Worm (Caenorhabditis elegans) whole organism, L4/young adult: Measurements from ENCODE around the gene srg-26.
A peak's percentile ranks its signal among the peaks of the same experiment; 100 is the strongest.

Experiments
- W03F9.2 ChIP-seq: fragments of 150-350 bp; optimal IDR thresholded peaks from 2 replicates; lab custom pipeline; 2014; ENCODE audit warnings: missing biosample characterization, missing genetic modification characterization
- dao-5 ChIP-seq: sonication (generic microtip); optimal IDR thresholded peaks from 2 replicates; lab custom pipeline; 2016; ENCODE audit warnings: missing genotype, missing genetic modification characterization, moderate library complexity, missing compliant biosample characterization
- him-1 ChIP-seq: sonication (generic microtip); optimal IDR thresholded peaks from 2 replicates; lab custom pipeline; 2016; ENCODE audit warnings: missing genotype, missing genetic modification reagents, missing genetic modification characterization, missing compliant biosample characterization

srg-26 gene

DNA sequence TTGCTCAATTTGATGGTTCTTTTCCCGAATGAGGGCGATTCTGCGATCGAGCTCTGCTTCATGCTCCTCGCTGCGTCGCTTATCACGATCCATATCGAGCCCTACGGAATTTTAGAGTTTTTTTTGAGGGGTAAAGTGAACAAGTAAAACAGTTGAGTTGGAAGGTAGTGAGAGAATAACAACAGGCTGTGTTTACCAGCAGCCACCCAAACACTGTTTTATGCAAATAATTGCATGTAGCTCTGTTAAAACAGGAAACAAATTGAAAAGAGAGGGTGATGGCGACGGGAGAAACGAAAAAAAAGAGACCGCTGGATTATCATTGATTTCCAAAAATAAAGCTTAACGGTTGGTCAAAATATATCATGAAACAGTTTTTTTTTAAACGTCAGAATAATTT is 2.8 kb upstream of the srg-26 start, which contains the start of gene C10G8.8:
Gene C10G8.8 (minus strand): TSS at position 101 of the 400 bp plus-strand sequence.
- TF ChIP-seq him-1 (tag; lab: Kevin White, UChicago) (no peak), W03F9.2 (tag; lab: Kevin White, UChicago) (no peak), dao-5 (tag; lab: Kevin White, UChicago) (no peak)

DNA sequence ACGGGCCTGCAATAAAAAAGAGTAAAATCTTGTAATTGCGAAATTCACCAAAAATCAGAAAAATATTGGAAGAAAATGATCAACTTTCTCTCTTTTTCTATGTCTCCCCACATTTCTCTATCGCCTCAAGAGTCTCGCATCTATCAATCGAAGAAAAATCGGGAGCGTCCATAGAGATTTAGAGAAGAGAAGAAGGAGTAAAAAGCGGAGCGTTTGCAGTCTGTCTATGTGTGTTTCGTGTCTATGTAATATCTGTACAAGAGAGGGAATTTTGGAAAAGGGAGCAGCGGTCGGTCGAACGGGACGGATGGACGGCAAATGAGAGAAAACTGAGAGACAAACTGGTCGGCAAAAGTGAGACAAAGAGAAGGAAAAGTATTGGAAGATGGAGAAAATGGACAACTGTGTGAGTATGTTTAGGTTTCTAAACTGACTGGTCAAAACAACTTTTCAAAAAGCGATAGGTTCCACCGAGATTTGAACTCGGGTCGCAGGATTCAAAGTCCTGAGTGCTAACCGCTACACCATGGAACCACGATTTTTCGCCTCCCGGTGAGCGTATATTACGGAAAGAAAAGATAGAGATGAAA is 1.3 kb upstream of the srg-26 start:
- TF ChIP-seq W03F9.2 (tag; lab: Kevin White, UChicago) = peak; percentile 56
- TF ChIP-seq dao-5 (tag; lab: Kevin White, UChicago) = no peak

DNA sequence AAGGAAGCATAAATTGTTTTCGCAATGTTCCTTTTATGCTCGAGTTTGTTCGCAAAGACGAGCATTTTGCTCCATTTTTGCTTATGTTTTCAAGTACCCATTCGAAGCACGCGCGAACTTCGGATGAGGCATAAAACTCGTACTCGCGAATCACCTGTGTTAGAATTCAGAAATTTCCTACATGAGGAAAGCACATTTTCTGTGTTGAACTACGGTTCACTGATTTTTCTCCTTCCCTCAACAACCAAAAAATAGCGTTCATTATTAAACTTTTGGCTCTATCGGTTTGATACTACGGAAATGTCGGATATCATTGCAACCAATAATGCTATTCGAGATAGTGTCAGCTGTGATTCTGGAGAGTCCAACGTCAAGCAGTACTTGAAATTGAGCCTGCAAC is 3.5 kb downstream of the srg-26 start, which contains the start of gene srg-28:
Gene srg-28 (plus strand): TSS at position 301 of the 400 bp plus-strand sequence.
- TF ChIP-seq dao-5 (tag; lab: Kevin White, UChicago) (no peak), W03F9.2 (tag; lab: Kevin White, UChicago) (no peak), him-1 (tag; lab: Kevin White, UChicago) (no peak)

DNA sequence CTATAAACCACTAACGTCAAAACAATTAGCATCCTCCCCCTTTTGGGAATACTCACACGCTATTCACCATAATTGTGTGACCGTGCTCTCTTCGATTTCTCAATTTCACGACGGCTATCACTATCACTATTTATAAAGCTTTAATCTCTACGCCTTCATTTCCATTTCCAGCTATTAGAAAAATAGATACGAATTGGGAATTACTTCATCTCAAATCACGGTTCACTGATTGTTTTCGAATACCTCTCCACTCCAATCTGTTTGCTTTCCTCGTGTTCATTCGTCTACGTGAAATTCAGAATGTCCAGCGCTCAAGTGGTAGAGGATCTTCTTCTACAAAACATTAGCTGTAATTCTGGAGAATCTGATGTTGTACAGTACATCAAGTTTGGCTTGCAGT is 5.8 kb downstream of the srg-26 start, which contains the start of gene srg-29:
Gene srg-29 (plus strand): TSS at position 301 of the 400 bp plus-strand sequence.
- TF ChIP-seq him-1 (tag; lab: Kevin White, UChicago) (no peak), W03F9.2 (tag; lab: Kevin White, UChicago) (no peak), dao-5 (tag; lab: Kevin White, UChicago) (no peak)

DNA sequence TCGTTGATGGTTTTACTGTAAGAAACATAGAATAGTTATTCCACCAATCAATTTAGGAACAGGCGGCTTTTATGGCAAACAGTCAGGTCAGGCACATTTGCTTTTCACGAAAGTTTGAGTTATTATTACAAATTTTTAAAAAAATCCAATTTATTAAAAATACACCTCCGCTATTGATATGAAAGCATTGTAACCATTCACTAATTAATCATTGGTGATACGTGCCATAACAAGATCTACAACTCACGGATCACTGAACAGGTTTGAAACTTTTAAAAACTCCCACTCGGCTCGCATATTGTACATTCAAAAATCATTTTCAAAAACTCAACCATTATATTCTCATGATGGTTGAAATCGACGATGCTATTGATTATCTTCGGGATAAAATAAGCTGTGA is 8.4 kb downstream of the srg-26 start, which contains the start of gene srg-27:
Gene srg-27 (plus strand): TSS at position 301 of the 400 bp plus-strand sequence.
- no peak for TF ChIP-seq him-1 (tag; lab: Kevin White, UChicago)
- TF ChIP-seq dao-5 (tag; lab: Kevin White, UChicago) = no peak
- TF ChIP-seq W03F9.2 (tag; lab: Kevin White, UChicago) = no peak

DNA sequence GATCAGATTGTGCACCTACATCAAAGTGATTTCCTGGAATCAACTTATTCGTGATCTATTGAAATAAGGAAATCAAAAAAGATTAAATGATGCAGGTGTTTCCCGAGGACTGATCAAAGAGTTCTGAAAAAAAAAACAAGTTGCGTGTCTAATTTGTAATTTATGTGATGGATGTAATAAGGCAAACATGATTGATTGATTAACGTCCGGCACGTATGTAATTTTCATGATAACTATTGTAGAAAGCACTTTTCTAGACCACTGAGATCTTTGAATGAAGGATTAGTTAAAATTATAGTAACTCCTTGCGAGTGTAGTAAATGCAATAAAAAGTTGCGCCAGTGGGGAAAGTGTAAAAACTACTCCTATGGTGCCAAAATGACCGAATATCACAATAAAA is 14.4 kb downstream of the srg-26 start, which contains the start of gene srg-25:
Gene srg-25 (minus strand): TSS at position 101 of the 400 bp plus-strand sequence.
- TF ChIP-seq dao-5 (tag; lab: Kevin White, UChicago) (no peak), him-1 (tag; lab: Kevin White, UChicago) (no peak), W03F9.2 (tag; lab: Kevin White, UChicago) (no peak)

DNA sequence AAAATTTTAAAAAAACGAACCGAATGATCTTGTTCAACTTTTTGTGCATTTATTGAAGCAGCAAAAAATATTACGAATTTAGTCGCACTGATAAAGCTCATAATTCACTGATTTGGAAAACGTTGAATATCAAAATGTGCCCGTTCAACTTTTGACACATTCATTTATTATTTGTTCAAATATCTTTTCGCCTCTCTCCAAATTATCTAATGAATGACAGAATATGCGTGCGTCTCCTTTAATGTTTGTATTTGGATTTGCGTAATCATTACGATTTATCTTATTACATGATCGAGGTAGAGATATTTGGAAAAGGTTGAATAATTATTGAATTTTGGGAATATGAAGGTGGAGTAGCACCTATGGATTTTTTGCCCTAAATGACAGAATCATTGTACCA is 18.4 kb downstream of the srg-26 start, which contains the start of gene T09D3.3:
Gene T09D3.3 (minus strand): TSS at position 101 of the 400 bp plus-strand sequence.
- TF ChIP-seq dao-5 (tag; lab: Kevin White, UChicago) (no peak), W03F9.2 (tag; lab: Kevin White, UChicago) (no peak), him-1 (tag; lab: Kevin White, UChicago) (no peak)

DNA sequence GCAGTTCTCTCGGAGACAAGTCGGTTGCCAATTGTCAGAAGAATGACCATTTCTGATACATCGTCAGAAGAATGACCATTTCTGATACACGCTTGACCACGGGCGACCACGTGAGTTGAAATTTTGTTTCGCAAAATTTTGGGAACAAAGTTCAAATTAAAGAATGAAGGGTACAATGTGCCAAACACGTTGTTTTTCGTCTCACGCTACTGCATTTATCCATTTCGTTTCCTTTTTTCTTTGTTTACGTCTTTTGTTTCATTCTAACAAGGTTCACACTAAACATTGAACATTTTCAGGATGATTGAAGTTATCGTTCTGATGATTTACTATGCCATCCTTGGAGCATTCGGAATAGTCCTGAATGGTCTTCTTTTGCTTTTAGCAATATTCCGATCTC is 20.4 kb downstream of the srg-26 start, which contains the start of gene srd-9:
Gene srd-9 (plus strand): TSS at position 301 of the 400 bp plus-strand sequence.
- TF ChIP-seq dao-5 (tag; lab: Kevin White, UChicago) (no peak), W03F9.2 (tag; lab: Kevin White, UChicago) (no peak), him-1 (tag; lab: Kevin White, UChicago) (no peak)

DNA sequence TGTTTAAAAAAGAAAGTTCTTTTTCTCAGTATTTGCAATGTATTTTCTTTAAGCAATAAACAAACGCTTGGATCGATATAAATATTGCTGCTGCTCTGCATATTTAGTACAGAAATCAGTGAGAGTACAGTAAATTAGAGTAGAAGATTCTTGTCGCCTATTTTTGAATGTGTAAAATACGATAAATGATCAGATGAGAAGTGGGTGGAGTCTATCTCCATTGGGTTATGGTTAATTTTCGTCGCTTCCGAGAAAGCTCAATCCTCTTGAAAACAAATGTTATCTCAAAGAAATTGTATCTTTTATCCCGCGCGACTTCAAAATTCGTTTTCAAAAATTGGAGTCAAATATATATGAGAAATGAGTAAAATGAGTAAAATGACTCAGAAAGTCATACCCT is 27.7 kb downstream of the srg-26 start, which contains the start of gene nhr-216:
Gene nhr-216 (minus strand): TSS at position 101 of the 400 bp plus-strand sequence.
- TF ChIP-seq W03F9.2 (tag; lab: Kevin White, UChicago) = no peak

DNA sequence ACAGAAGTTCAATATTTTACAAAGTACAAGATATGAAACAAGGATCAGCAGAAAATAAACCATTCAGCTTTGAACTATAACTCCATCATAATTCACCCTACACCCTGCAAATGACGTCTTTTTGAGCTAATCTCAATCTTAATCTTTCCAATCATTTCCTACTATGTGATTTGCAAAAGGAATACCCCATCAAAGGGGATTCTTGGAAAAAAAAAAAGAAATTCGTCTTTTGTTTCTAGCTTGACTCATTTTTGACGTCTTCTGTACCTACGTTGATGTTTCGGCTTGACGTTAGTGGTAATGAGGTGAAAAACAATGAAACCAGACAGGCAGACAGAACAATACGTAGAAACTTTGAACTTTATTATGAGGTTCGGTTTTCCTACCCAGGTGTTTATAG is 31.2 kb downstream of the srg-26 start:
- TF ChIP-seq W03F9.2 (tag; lab: Kevin White, UChicago) (no peak), him-1 (tag; lab: Kevin White, UChicago) (no peak), dao-5 (tag; lab: Kevin White, UChicago) (no peak)

DNA sequence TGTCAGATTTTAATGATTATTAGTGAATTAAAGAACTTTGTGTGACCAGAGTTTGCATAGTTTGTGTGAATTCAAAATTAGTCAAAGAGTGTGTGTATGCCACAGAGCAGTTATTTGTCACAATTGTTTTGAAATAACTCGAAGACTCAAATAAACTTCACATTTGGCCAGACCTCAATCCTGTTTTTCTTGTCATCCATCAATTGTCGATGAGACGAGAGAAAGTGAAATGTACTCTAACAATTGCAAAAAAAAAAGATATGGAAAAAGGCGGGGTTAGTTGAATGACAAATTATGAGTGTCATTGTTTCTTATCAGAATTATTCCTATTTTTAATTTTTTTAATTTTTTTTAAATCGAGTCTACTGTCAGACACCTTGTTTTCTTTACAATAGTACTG is 33.8 kb downstream of the srg-26 start, which contains the start of gene T09D3.8:
Gene T09D3.8 (plus strand): TSS at position 301 of the 400 bp plus-strand sequence.
- TF ChIP-seq W03F9.2 (tag; lab: Kevin White, UChicago) = no peak
- no peak for TF ChIP-seq him-1 (tag; lab: Kevin White, UChicago)
- no peak for TF ChIP-seq dao-5 (tag; lab: Kevin White, UChicago)

DNA sequence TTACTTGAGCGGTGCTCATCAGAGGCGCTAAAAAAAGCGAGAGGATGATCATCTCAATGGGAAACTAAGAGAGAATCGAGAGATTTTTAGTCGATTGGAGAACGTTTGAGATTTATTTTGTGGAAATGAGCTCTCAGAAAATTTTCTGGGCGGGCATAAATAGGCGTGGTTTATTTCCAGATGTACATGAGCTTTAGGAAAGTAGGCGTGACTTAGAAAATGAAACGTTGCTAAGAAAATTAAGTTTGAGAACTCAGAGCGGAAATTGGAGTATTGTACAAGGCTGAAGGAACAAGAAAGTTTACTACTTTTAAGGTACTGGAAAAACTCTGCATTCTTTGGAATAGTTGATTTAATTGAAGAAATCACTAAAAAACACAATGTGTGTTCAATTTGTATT is 37.7 kb downstream of the srg-26 start, which contains the start of gene T09D3.9:
Gene T09D3.9 (minus strand): TSS at position 101 of the 400 bp plus-strand sequence.
- TF ChIP-seq dao-5 (tag; lab: Kevin White, UChicago) (no peak), W03F9.2 (tag; lab: Kevin White, UChicago) (no peak), him-1 (tag; lab: Kevin White, UChicago) (no peak)

DNA sequence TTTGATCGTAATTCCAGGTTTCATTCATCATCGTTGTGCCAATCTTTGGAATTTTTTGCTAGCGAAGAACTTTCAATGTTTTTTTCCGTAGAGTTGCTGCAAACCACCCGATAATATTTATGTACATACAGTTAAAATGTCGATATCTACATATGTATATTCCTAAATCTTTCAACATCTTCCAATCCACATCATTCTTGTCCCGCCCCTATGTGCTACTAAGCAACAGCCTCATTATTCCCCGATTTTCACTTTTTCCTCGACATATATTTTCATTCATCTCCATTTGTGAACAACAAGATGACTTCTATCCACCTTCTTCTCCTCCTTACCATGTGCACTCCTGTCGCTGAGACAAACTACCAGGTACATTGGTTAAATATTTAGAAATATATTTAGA is 41.1 kb downstream of the srg-26 start, which contains the start of gene C35A11.3:
Gene C35A11.3 (plus strand): TSS at position 301 of the 400 bp plus-strand sequence.
- TF ChIP-seq him-1 (tag; lab: Kevin White, UChicago) = no peak
- TF ChIP-seq W03F9.2 (tag; lab: Kevin White, UChicago) = no peak
- TF ChIP-seq dao-5 (tag; lab: Kevin White, UChicago) = no peak
